Fruit fly (Drosophila melanogaster): Measurements from ENCODE around the gene Obp18a.

DNA sequence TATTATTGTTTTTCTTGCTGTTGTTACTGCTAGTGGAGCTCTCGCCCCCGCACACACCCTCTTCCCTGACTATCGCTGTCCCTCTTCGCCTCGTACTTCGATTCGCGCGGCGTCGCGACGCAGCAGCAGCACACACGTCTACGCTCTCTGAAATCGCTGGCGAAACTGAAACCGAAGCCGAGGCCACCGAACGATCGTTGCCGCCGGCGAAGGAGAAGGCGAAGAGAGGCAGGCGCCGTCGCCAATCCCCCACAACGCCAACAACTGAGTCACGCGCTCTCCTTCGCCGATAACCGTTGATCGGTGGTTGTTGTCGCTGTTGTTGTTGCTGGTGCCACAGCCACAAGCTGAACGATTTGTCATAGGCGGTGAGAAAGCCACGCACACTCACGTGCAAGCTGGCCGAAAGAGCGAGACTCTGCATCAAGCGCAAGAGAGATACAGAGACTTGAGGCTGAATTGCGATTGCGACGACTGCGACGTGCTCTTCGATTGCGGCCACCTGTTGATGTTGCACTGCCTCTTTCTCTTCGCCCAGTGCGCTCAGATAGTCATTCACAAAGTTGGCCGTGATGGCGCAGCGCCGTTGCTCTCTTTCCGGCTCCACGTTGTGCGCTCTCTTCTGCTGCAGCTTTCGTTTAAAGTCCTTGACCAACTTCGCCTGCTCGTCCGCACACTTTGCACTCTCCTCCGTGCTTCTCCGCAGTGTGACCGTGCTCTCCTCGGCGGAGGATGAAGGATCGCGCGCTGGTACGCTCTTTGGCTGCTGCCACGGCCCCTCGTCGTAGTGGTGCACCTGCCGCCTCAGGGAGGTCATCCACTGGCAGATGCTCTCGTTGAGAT is 17.8 kb upstream of the Obp18a start:
- TF ChIP-seq Tbp (GFP tag; optimal IDR thresholded peaks at IDR 0.05) (no peak), CG2129 (GFP tag; IDR thresholded peaks at IDR 0.05; ENCODE audit: partially characterized antibody) (no peak), nerfin-2 (GFP tag; IDR thresholded peaks at IDR 0.05; ENCODE audit: partially characterized antibody) (no peak), sna (GFP tag; IDR thresholded peaks at IDR 0.05; ENCODE audit: partially characterized antibody) (0 out of 2 replicates have a peak, but pooled peaks have one; percentile 34), dmrt11E (tag; optimal IDR thresholded peaks at IDR 0.05) (no peak), chif (GFP tag; optimal IDR thresholded peaks at IDR 0.05) (no peak), sqz (GFP tag; optimal IDR thresholded peaks at IDR 0.05) (no peak), amos (GFP tag; IDR thresholded peaks at IDR 0.05; ENCODE audit: partially characterized antibody) (peak; percentile 44; the same call in 1 of the 2 replicates), CG2120 (GFP tag; optimal IDR thresholded peaks at IDR 0.05) (no peak), CG14710 (tag; optimal IDR thresholded peaks at IDR 0.05) (no peak), grn (GFP tag; optimal IDR thresholded peaks at IDR 0.05) (no peak)
